Worm (Caenorhabditis elegans) whole organism, L3 larva: Measurements from ENCODE around the gene F56C3.10.
A peak's percentile ranks its signal among the peaks of the same experiment; 100 is the strongest.

Source experiments
- R02D3.7 ChIP-seq: fragments of 150-350 bp; optimal IDR thresholded peaks from 2 replicates; lab custom pipeline; 2014; ENCODE audit warnings: missing biosample characterization, missing genetic modification characterization
- ZK546.5 ChIP-seq: sonication (generic microtip); optimal IDR thresholded peaks from 2 replicates; lab custom pipeline; 2017; ENCODE audit warnings: missing biosample characterization, missing genetic modification characterization
- ama-1 ChIP-seq: fragments of 150-350 bp; optimal IDR thresholded peaks from 2 replicates; lab custom pipeline; 2018
- ceh-16 ChIP-seq: sonication (generic microtip); optimal IDR thresholded peaks from 2 replicates; lab custom pipeline; 2017; ENCODE audit warnings: missing biosample characterization, missing genetic modification characterization
- ceh-82 ChIP-seq: fragments of 150-350 bp; optimal IDR thresholded peaks from 2 replicates; lab custom pipeline; 2014; ENCODE audit warnings: missing biosample characterization, missing genetic modification characterization
- ceh-9 ChIP-seq: sonication (generic microtip); optimal IDR thresholded peaks from 2 replicates; lab custom pipeline; 2018; ENCODE audit warnings: missing biosample characterization, missing genetic modification characterization
- daf-12 ChIP-seq: fragments of 150-350 bp; optimal IDR thresholded peaks from 2 replicates; lab custom pipeline; 2014; ENCODE audit warnings: missing biosample characterization, missing genetic modification reagents, missing genetic modification characterization
- egl-27 ChIP-seq: sonication (generic microtip); optimal IDR thresholded peaks from 4 replicates; lab custom pipeline; 2017; ENCODE audit warnings: missing biosample characterization, missing genetic modification reagents, missing genetic modification characterization
- egl-5 ChIP-seq: fragments of 150-350 bp; optimal IDR thresholded peaks from 2 replicates; lab custom pipeline; 2017; ENCODE audit warnings: missing biosample characterization, missing genetic modification reagents, missing genetic modification characterization, inconsistent platforms
- elt-1 ChIP-seq: fragments of 150-350 bp; optimal IDR thresholded peaks from 2 replicates; lab custom pipeline; 2014; ENCODE audit warnings: missing biosample characterization, missing genetic modification characterization
- elt-2 ChIP-seq: sonication (generic microtip); optimal IDR thresholded peaks from 2 replicates; lab custom pipeline; 2016; ENCODE audit warnings: missing genetic modification reagents, mild to moderate bottlenecking, missing genetic modification characterization, missing compliant biosample characterization
- elt-3 ChIP-seq, 3 experiments: fragments of 150-350 bp in 1 of 3; sonication (generic microtip) in 2 of 3; optimal IDR thresholded peaks; 2 replicates in 2 of 3; 4 replicates in 1 of 3; lab custom pipeline; 2014 to 2017; ENCODE audit warnings: missing biosample characterization in 3 of 3, missing genetic modification characterization in 3 of 3
- fkh-10 ChIP-seq: sonication (generic microtip); optimal IDR thresholded peaks from 2 replicates; lab custom pipeline; 2017; ENCODE audit warnings: missing biosample characterization, missing genetic modification reagents, missing genetic modification characterization
- fos-1 ChIP-seq: fragments of 150-350 bp; optimal IDR thresholded peaks from 2 replicates; lab custom pipeline; 2014; ENCODE audit warnings: missing biosample characterization, missing genetic modification characterization
- hmg-11 ChIP-seq: sonication (generic microtip); optimal IDR thresholded peaks from 2 replicates; lab custom pipeline; 2016; ENCODE audit warnings: missing genetic modification characterization, missing compliant biosample characterization
- jun-1 ChIP-seq: fragments of 150-350 bp; optimal IDR thresholded peaks from 2 replicates; lab custom pipeline; 2014; ENCODE audit warnings: missing biosample characterization, missing genetic modification reagents, missing genetic modification characterization
- lin-15B ChIP-seq: fragments of 150-350 bp; optimal IDR thresholded peaks from 2 replicates; lab custom pipeline; 2014; ENCODE audit warnings: missing biosample characterization, missing genetic modification characterization
- lin-39 ChIP-seq: fragments of 150-350 bp; optimal IDR thresholded peaks from 2 replicates; lab custom pipeline; 2018; ENCODE audit warnings: missing biosample characterization, missing genetic modification reagents, missing genetic modification characterization
- lsy-12 ChIP-seq: sonication (generic microtip); optimal IDR thresholded peaks from 2 replicates; lab custom pipeline; 2016; ENCODE audit warnings: mild to moderate bottlenecking, missing genetic modification characterization, missing compliant biosample characterization
- mdl-1 ChIP-seq: fragments of 150-350 bp; optimal IDR thresholded peaks from 2 replicates; lab custom pipeline; 2014; ENCODE audit warnings: missing biosample characterization, missing genetic modification characterization
- nfya-1 ChIP-seq: sonication (generic microtip); optimal IDR thresholded peaks from 2 replicates; lab custom pipeline; 2017; ENCODE audit warnings: missing genetic modification characterization, mild to moderate bottlenecking, missing compliant biosample characterization, antibody characterized with exemption, moderate library complexity; ENCODE audit not compliant: insufficient read depth
- nhr-11 ChIP-seq: fragments of 150-350 bp; optimal IDR thresholded peaks from 2 replicates; lab custom pipeline; 2014; ENCODE audit warnings: missing biosample characterization, missing genetic modification characterization
- nhr-12 ChIP-seq: fragments of 150-350 bp; optimal IDR thresholded peaks from 2 replicates; lab custom pipeline; 2014; ENCODE audit warnings: missing biosample characterization, missing genetic modification characterization
- nhr-23 ChIP-seq: fragments of 150-350 bp; optimal IDR thresholded peaks from 2 replicates; lab custom pipeline; 2014; ENCODE audit warnings: missing biosample characterization, missing genetic modification reagents, missing genetic modification characterization
- nhr-237 ChIP-seq: fragments of 150-350 bp; optimal IDR thresholded peaks from 2 replicates; lab custom pipeline; 2014; ENCODE audit warnings: missing biosample characterization, missing genetic modification characterization
- nhr-25 ChIP-seq: sonication (generic microtip); optimal IDR thresholded peaks from 2 replicates; lab custom pipeline; 2017; ENCODE audit warnings: missing biosample characterization, missing genetic modification characterization
- nhr-28 ChIP-seq: fragments of 150-350 bp; optimal IDR thresholded peaks from 2 replicates; lab custom pipeline; 2014; ENCODE audit warnings: missing biosample characterization, missing genetic modification characterization
- nhr-43 ChIP-seq: sonication (generic microtip); optimal IDR thresholded peaks from 2 replicates; lab custom pipeline; 2016; ENCODE audit warnings: mild to moderate bottlenecking, missing genetic modification characterization, missing compliant biosample characterization; ENCODE audit not compliant: poor library complexity, severe bottlenecking
- nhr-67 ChIP-seq: fragments of 150-350 bp; optimal IDR thresholded peaks from 2 replicates; lab custom pipeline; 2014; ENCODE audit warnings: missing biosample characterization, missing genetic modification characterization
- pha-4 ChIP-seq: fragments of 150-350 bp; optimal IDR thresholded peaks from 2 replicates; lab custom pipeline; 2014; ENCODE audit warnings: missing biosample characterization, missing genetic modification reagents, missing genetic modification characterization
- pqm-1 ChIP-seq: fragments of 150-350 bp; optimal IDR thresholded peaks from 2 replicates; lab custom pipeline; 2017; ENCODE audit warnings: missing biosample characterization, missing genetic modification characterization, inconsistent platforms
- sea-2 ChIP-seq: fragments of 150-350 bp; sonication (generic microtip); optimal IDR thresholded peaks from 4 replicates; lab custom pipeline; 2014; ENCODE audit warnings: missing biosample characterization, missing genetic modification reagents, missing genetic modification characterization
- skn-1 ChIP-seq: fragments of 150-350 bp; optimal IDR thresholded peaks from 2 replicates; lab custom pipeline; 2014; ENCODE audit warnings: missing biosample characterization, missing genetic modification characterization
- snpc-4 ChIP-seq: fragments of 150-350 bp; optimal IDR thresholded peaks from 2 replicates; lab custom pipeline; 2014; ENCODE audit warnings: missing biosample characterization, missing genetic modification characterization
- tbx-2 ChIP-seq: sonication (generic microtip); optimal IDR thresholded peaks from 2 replicates; lab custom pipeline; 2016; ENCODE audit warnings: mild to moderate bottlenecking, missing genetic modification characterization, missing compliant biosample characterization
- unc-39 ChIP-seq: sonication (generic microtip); optimal IDR thresholded peaks from 4 replicates; lab custom pipeline; 2017; ENCODE audit warnings: missing biosample characterization, missing genetic modification characterization
- unc-62 ChIP-seq: fragments of 150-350 bp; sonication (generic microtip); optimal IDR thresholded peaks from 4 replicates; lab custom pipeline; 2014; ENCODE audit warnings: missing biosample characterization, missing genetic modification reagents, missing genetic modification characterization
- zag-1 ChIP-seq: fragments of 150-350 bp; optimal IDR thresholded peaks from 2 replicates; lab custom pipeline; 2014; ENCODE audit warnings: missing biosample characterization, missing genetic modification characterization
- ztf-4 ChIP-seq: fragments of 150-350 bp; optimal IDR thresholded peaks from 2 replicates; lab custom pipeline; 2014; ENCODE audit warnings: missing biosample characterization, missing genetic modification characterization

The F56C3.10 gene

ce11 chrX:1344818-1345217 is 36.6 kb downstream of the F56C3.10 start (continued):
- TF ChIP-seq nfya-1 (peak; percentile 92), ama-1 (lab: Kevin White, UChicago) (no peak), ceh-82 (tag; lab: Kevin White, UChicago) (peak; percentile 97), elt-2 (tag; lab: Kevin White, UChicago) (peak; percentile 78), nhr-11 (tag; lab: Kevin White, UChicago) (peak; percentile 94), zag-1 (peak; percentile 83)

DNA sequence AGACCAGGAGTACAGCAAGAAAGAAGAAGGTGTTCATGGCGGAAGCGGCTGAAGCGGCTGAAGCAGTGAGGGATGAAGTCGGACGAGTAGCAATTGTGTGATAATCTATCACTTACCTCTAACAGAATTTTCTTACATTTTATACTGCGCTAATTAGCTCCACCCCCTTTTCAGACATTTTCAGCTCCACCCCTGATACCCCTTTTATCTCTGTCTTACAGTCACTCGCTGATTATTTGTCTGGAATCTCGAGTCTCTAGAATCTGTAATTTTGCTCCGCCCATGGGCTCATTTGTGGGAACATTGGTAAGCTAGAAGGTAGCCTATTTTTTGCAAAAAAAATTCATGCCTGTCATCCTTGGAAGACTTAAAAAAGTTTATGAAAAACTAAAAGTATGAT is 37.1 kb downstream of the F56C3.10 start, which contains the start of gene ins-39:
Gene ins-39, minus strand, starts transcription at position 101 of the 400 bp plus-strand sequence.
- no peak for TF ChIP-seq nhr-23 (tag; lab: Kevin White, UChicago)
- TF ChIP-seq nhr-12 (tag; lab: Kevin White, UChicago): no peak
- TF ChIP-seq lin-39 (tag; lab: Kevin White, UChicago): no peak
- TF ChIP-seq fkh-10 (GFP tag; lab: Kevin White, UChicago): no peak
- no peak for TF ChIP-seq fos-1 (tag; lab: Kevin White, UChicago)
- no peak for TF ChIP-seq pha-4 (tag; lab: Kevin White, UChicago)
- TF ChIP-seq ceh-9: no peak
- no peak for TF ChIP-seq tbx-2 (tag; lab: Kevin White, UChicago)
- no peak for TF ChIP-seq ZK546.5 (tag; lab: Kevin White, UChicago)
- TF ChIP-seq nhr-67 (tag; lab: Kevin White, UChicago): no peak
- no peak for TF ChIP-seq nhr-237 (tag; lab: Kevin White, UChicago)
- no peak for TF ChIP-seq ceh-82 (tag; lab: Kevin White, UChicago)
- TF ChIP-seq, all 47 proteins: peak for 0

- no peak for TF ChIP-seq jun-1
- TF ChIP-seq unc-62 (GFP tag; lab: Kevin White, UChicago): no peak
- no peak for TF ChIP-seq lin-39 (tag; lab: Kevin White, UChicago)
- no peak for TF ChIP-seq elt-3 (tag; optimal IDR thresholded peaks at IDR 0.05; lab: Kevin White, UChicago)
- TF ChIP-seq hmg-11: peak; percentile 22
- no peak for TF ChIP-seq skn-1 (tag; lab: Kevin White, UChicago)
- no peak for TF ChIP-seq nhr-237 (tag; lab: Kevin White, UChicago)
- TF ChIP-seq snpc-4 (tag; lab: Kevin White, UChicago): no peak
- no peak for TF ChIP-seq sea-2 (GFP tag; lab: Kevin White, UChicago)
- peak; percentile 52 for TF ChIP-seq nhr-43
- no peak for TF ChIP-seq mdl-1 (tag; lab: Kevin White, UChicago)
- TF ChIP-seq nhr-25 (tag; lab: Kevin White, UChicago): peak; percentile 45
- TF ChIP-seq unc-39 (tag; lab: Kevin White, UChicago): no peak
- no peak for TF ChIP-seq fos-1 (tag; lab: Kevin White, UChicago)
- no peak for TF ChIP-seq lsy-12 (tag; lab: Kevin White, UChicago)
- peak; percentile 42 for TF ChIP-seq nhr-23 (tag; lab: Kevin White, UChicago)
- TF ChIP-seq egl-27 (tag; lab: Kevin White, UChicago): no peak
- TF ChIP-seq ztf-4 (tag; lab: Kevin White, UChicago): no peak
- TF ChIP-seq zag-1: no peak
- TF ChIP-seq lin-15B: no peak
- peak; percentile 9 for TF ChIP-seq tbx-2 (tag; lab: Kevin White, UChicago)
- TF ChIP-seq ama-1 (lab: Kevin White, UChicago): no peak
- no peak for TF ChIP-seq pqm-1
- TF ChIP-seq daf-12: no peak
- no peak for TF ChIP-seq nhr-12 (tag; lab: Kevin White, UChicago)
- peak; percentile 4 for TF ChIP-seq pha-4 (tag; lab: Kevin White, UChicago)
- TF ChIP-seq elt-1 (tag; lab: Kevin White, UChicago): peak; percentile 91
- TF ChIP-seq R02D3.7 (tag; lab: Kevin White, UChicago): no peak
- no peak for TF ChIP-seq ceh-16 (tag; lab: Kevin White, UChicago)
- no peak for TF ChIP-seq nhr-28 (tag; lab: Kevin White, UChicago)
- no peak for TF ChIP-seq nhr-11 (tag; lab: Kevin White, UChicago)
- no peak for TF ChIP-seq egl-5 (tag; lab: Kevin White, UChicago)
- TF ChIP-seq elt-2 (tag; lab: Kevin White, UChicago): no peak
These were observed 42.4 kb downstream of the F56C3.10 start for ce11 chrX:1338906-1339673.
